Worm (Caenorhabditis elegans): ENCODE data around the gene srxa-9.

srxa-9 gene

ce11 chrX:15779503-15779902, 32.7 kb downstream of the srxa-9 start (continued):
- no peak for TF ChIP-seq dpl-1 (GFP tag; optimal IDR thresholded peaks at IDR 0.05)
- TF ChIP-seq ztf-11 (tag; optimal IDR thresholded peaks at IDR 0.05) = no peak
- TF ChIP-seq lin-13 (GFP tag; optimal IDR thresholded peaks at IDR 0.05) = no peak
- TF ChIP-seq ceh-63 (GFP tag; optimal IDR thresholded peaks at IDR 0.05) = no peak
- TF ChIP-seq irx-1 (tag; optimal IDR thresholded peaks at IDR 0.05) = no peak
- TF ChIP-seq ztf-4 (tag; optimal IDR thresholded peaks at IDR 0.05) = no peak
- TF ChIP-seq unc-130 (tag; optimal IDR thresholded peaks at IDR 0.05) = peak; percentile 55
- no peak for TF ChIP-seq C34B4.2 (tag; optimal IDR thresholded peaks at IDR 0.05)
- no peak for TF ChIP-seq egl-13 (tag; optimal IDR thresholded peaks at IDR 0.05)
- no peak for TF ChIP-seq sptf-1 (tag; optimal IDR thresholded peaks at IDR 0.05)
- TF ChIP-seq elt-2 (tag; optimal IDR thresholded peaks at IDR 0.05) = peak; percentile 80
- TF ChIP-seq egl-27 (tag; optimal IDR thresholded peaks at IDR 0.05) = no peak
- no peak for TF ChIP-seq nhr-11 (tag; optimal IDR thresholded peaks at IDR 0.05)
- TF ChIP-seq C04F5.9 (tag; optimal IDR thresholded peaks at IDR 0.05) = no peak
- TF ChIP-seq efl-1 (optimal IDR thresholded peaks at IDR 0.05) = no peak
- TF ChIP-seq efl-1 (GFP tag; optimal IDR thresholded peaks at IDR 0.05 in 1 of 2) = peak in 1 of 2 experiments; percentile 65
- TF ChIP-seq C16A3.4 (tag; optimal IDR thresholded peaks at IDR 0.05) = peak; percentile 51
- TF ChIP-seq lir-3 (tag; optimal IDR thresholded peaks at IDR 0.05; ENCODE audit: poor library complexity) = no peak
- TF ChIP-seq nhr-71 (tag; optimal IDR thresholded peaks at IDR 0.05) = peak; percentile 58
- TF ChIP-seq aly-2 (tag; optimal IDR thresholded peaks at IDR 0.05) = no peak
- no peak for TF ChIP-seq ceh-90 (tag; optimal IDR thresholded peaks at IDR 0.05)
- TF ChIP-seq blmp-1 (tag; optimal IDR thresholded peaks at IDR 0.05) = peak; percentile 75
- no peak for TF ChIP-seq unc-62 (GFP tag; optimal IDR thresholded peaks at IDR 0.05)
- TF ChIP-seq nhr-85 (tag) = no peak
- TF ChIP-seq ama-1 (optimal IDR thresholded peaks at IDR 0.05) = peak; percentile 28
- no peak for TF ChIP-seq ces-1 (GFP tag; optimal IDR thresholded peaks at IDR 0.05)
- TF ChIP-seq unc-98 (GFP tag; IDR thresholded peaks at IDR 0.05) = no peak
- no peak for TF ChIP-seq elt-3 (tag; optimal IDR thresholded peaks at IDR 0.05)
- no peak for TF ChIP-seq F16B12.6 (tag; optimal IDR thresholded peaks at IDR 0.05)
- TF ChIP-seq isw-1 (GFP tag; IDR thresholded peaks at IDR 0.05) = no peak
- TF ChIP-seq ets-5 (GFP tag; IDR thresholded peaks at IDR 0.05) = no peak
- no peak for TF ChIP-seq ceh-88 (GFP tag; IDR thresholded peaks at IDR 0.05)
- no peak for TF ChIP-seq fkh-4 (tag; optimal IDR thresholded peaks at IDR 0.05; ENCODE audit: borderline replicate concordance)
- no peak for TF ChIP-seq nhr-77 (tag; optimal IDR thresholded peaks at IDR 0.05)
- no peak for TF ChIP-seq nhr-47 (tag; optimal IDR thresholded peaks at IDR 0.05)
- TF ChIP-seq unc-86 (tag; optimal IDR thresholded peaks at IDR 0.05) = no peak
- TF ChIP-seq lin-39 (tag; optimal IDR thresholded peaks at IDR 0.05) = no peak
- TF ChIP-seq nhr-28 (tag; optimal IDR thresholded peaks at IDR 0.05) = no peak
- no peak for TF ChIP-seq fos-1 (tag; optimal IDR thresholded peaks at IDR 0.05)
- TF ChIP-seq mab-9 (GFP tag; IDR thresholded peaks at IDR 0.05) = no peak
- TF ChIP-seq lin-35 (GFP tag; optimal IDR thresholded peaks at IDR 0.05) = peak in 1 of 2 experiments; percentile 61
- no peak for TF ChIP-seq aha-1 (tag; optimal IDR thresholded peaks at IDR 0.05)
- TF ChIP-seq lin-15B (tag; optimal IDR thresholded peaks at IDR 0.05) = no peak
- no peak for TF ChIP-seq efl-3 (GFP tag; optimal IDR thresholded peaks at IDR 0.05)
- no peak for TF ChIP-seq zip-4 (GFP tag; optimal IDR thresholded peaks at IDR 0.05)
- TF ChIP-seq nhr-76 (tag; optimal IDR thresholded peaks at IDR 0.05) = no peak
- TF ChIP-seq xbp-1 (tag; optimal IDR thresholded peaks at IDR 0.05) = peak; percentile 6
- no peak for TF ChIP-seq zag-1 (tag; optimal IDR thresholded peaks at IDR 0.05)
- TF ChIP-seq nhr-19 (GFP tag; conservative IDR thresholded peaks at IDR 0.05) = peak; percentile 7; the same call in 1 of the 2 replicates
- no peak for TF ChIP-seq ceh-8 (GFP tag; optimal IDR thresholded peaks at IDR 0.05)
- TF ChIP-seq dsc-1 (tag; optimal IDR thresholded peaks at IDR 0.05) = no peak
- TF ChIP-seq jun-1 (tag; optimal IDR thresholded peaks at IDR 0.05) = no peak
- TF ChIP-seq rnt-1 (tag; optimal IDR thresholded peaks at IDR 0.05) = peak; percentile 45
- TF ChIP-seq nhr-20 (tag; optimal IDR thresholded peaks at IDR 0.05) = peak; percentile 50
- TF ChIP-seq pqm-1 (tag; optimal IDR thresholded peaks at IDR 0.05) = no peak

Data from whole organism, L1 larva.